Fruit fly (Drosophila melanogaster): ENCODE results near the gene CG17744.

dm6 chr3L:7006421-7006820 is 20.2 kb downstream of the CG17744 start:
- TF ChIP-seq CG8478 (optimal IDR thresholded peaks at IDR 0.05) (no peak), CTCF (optimal IDR thresholded peaks at IDR 0.05) (no peak)
